Fruit fly (Drosophila melanogaster): ENCODE measurements around the gene tank.

DNA sequence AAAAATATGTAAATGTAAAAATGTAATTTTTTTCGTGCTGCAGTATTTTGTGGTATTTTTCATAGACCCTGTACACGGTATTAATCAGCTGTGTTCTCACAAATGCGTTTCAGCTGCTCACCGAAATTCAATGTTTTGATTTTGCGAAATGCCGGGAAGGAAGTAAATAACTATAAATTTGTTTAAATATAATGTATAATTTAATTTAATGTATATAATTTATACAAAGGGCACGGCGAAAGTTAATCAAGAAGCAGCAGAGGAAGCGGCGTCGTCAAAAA is 43.3 kb downstream of the tank start, which contains the start of gene CG3294:
- TF ChIP-seq CG32121 (GFP tag; IDR thresholded peaks at IDR 0.05) (no peak), gl (tag; optimal IDR thresholded peaks at IDR 0.05) (no peak), CG12605 (GFP tag; IDR thresholded peaks at IDR 0.05) (no peak), fd96Ca (GFP tag; IDR thresholded peaks at IDR 0.05) (no peak), Pif1A (GFP tag; optimal IDR thresholded peaks at IDR 0.05) (no peak), CG9948 (tag; optimal IDR thresholded peaks at IDR 0.05) (no peak)
